Worm (Caenorhabditis elegans): ENCODE data around the gene ham-3.

DNA sequence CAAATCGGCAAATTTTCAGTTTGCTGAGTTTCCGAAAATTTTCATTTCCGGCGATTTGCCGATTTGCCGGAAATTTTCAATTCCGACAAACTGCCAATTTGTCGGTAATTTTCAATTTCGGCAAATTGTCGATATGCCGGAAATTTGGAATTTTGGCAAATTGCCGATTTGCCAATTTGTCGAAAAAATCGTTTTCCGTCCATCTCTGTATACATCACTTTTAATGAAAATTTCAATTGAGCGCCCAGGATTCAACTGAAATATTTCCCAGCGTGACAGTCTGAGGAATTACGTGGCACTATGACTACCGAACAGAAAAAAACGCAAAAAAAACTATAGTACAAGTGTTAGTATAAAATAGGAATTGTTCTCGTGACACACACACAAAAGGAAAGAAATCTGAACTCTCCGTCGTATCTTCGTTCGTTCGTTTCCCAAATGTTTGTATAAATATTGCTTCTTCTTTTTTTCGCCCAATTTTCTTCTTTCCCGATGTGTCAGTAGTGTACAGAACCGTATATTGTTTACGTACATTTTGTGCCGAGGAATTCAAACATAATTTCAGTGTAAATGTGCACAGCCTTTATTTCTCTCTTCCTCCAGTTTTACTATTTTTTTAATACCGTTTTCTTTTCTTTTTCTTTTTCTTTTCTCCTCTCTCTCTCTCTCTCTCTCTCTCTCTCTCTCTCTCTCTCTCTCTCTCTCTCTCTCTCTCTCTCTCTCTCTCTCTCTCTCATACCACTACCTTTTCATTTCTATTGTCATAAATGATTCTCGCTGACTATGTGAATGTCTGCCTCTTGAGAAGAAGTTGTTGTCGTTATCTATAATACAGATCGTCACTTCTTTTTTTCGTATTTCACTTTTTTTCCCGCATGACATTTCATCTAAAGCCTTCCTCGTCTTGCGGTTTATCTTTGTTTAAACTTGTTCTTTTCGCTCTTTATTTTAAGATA lies 12.2 kb downstream of the ham-3 start:
- TF ChIP-seq elt-3 (tag; optimal IDR thresholded peaks at IDR 0.05) (no peak), nhr-10 (tag; optimal IDR thresholded peaks at IDR 0.05) (no peak), zag-1 (tag; optimal IDR thresholded peaks at IDR 0.05) (no peak), nhr-25 (tag; optimal IDR thresholded peaks at IDR 0.05) (peak; percentile 42), F13H6.1 (tag; optimal IDR thresholded peaks at IDR 0.05) (no peak)

Data from whole organism, L2 larva.